Fruit fly (Drosophila melanogaster): ENCODE data around the gene Gorab.

Gene Gorab

DNA sequence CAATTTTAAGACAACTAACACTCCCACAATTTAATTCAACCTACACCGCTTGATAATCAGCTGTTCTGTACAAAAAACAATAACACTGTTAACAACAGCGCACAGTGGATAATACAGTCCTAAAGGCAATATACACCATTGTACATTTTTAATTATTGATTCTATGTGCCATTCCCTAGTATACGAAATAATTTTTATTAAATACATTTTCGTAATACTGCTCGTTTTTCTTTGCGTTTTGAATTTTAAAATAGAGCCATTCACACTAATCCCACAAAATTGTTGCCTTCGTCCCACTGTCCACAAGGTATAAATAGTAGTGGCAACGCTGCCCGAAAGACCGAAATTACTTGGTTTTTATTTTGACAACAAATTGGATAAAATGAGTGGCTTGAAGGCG lies 4.9 kb upstream of the Gorab start, which contains the start of the genes Coq4 and CG32176 (continued):
- peak; percentile 94 for TF ChIP-seq vri (GFP tag; optimal IDR thresholded peaks at IDR 0.05)
- peak; percentile 96 for TF ChIP-seq CG7368 (GFP tag; optimal IDR thresholded peaks at IDR 0.05)
- TF ChIP-seq acj6 (GFP tag; optimal IDR thresholded peaks at IDR 0.05): peak; percentile 98
- peak; percentile 98 for TF ChIP-seq lz (GFP tag; optimal IDR thresholded peaks at IDR 0.05)
- TF ChIP-seq CG11762 (GFP tag; optimal IDR thresholded peaks at IDR 0.05; ENCODE audit: insufficient read depth): peak; percentile 97
- peak; percentile 97 for TF ChIP-seq CG32006 (GFP tag; optimal IDR thresholded peaks at IDR 0.05)
- TF ChIP-seq Sox102F (GFP tag; optimal IDR thresholded peaks at IDR 0.05): peak; percentile 98
- TF ChIP-seq CG9139 (GFP tag; optimal IDR thresholded peaks at IDR 0.05): peak; percentile 82
- peak; percentile 96 for TF ChIP-seq achi (GFP tag; optimal IDR thresholded peaks at IDR 0.05)
- TF ChIP-seq Eip78C (GFP tag): peak; percentile 99
- peak; percentile 98 for TF ChIP-seq net (GFP tag; optimal IDR thresholded peaks at IDR 0.05)
- peak; percentile 93 for TF ChIP-seq dac (GFP tag; optimal IDR thresholded peaks at IDR 0.05)
- TF ChIP-seq Ets96B (tag; optimal IDR thresholded peaks at IDR 0.05): peak; percentile 95
- TF ChIP-seq CG6854 (GFP tag; optimal IDR thresholded peaks at IDR 0.05): peak; percentile 85
- peak; percentile 98 for TF ChIP-seq CG10631 (GFP tag; optimal IDR thresholded peaks at IDR 0.05)
- TF ChIP-seq CG11294 (GFP tag; IDR thresholded peaks at IDR 0.05): peak; percentile 92
- TF ChIP-seq OdsH (GFP tag; optimal IDR thresholded peaks at IDR 0.05): peak; percentile 99
- TF ChIP-seq CG3919 (GFP tag; optimal IDR thresholded peaks at IDR 0.05): peak; percentile 98
- peak; percentile 97 for TF ChIP-seq eg (GFP tag; IDR thresholded peaks at IDR 0.05)
- TF ChIP-seq Blimp-1 (GFP tag; optimal IDR thresholded peaks at IDR 0.05): peak; percentile 78

dm6 chr3L:17432947-17433346 lies 4.3 kb upstream of the Gorab start, which contains the start of gene frc:
Gene frc, minus strand, starts transcription at chr3L:17433190.
- no peak for TF ChIP-seq CG11762 (GFP tag; optimal IDR thresholded peaks at IDR 0.05; ENCODE audit: insufficient read depth)
- no peak for TF ChIP-seq CG6163 (GFP tag; IDR thresholded peaks at IDR 0.05)
- TF ChIP-seq Blimp-1 (GFP tag; optimal IDR thresholded peaks at IDR 0.05): no peak
- no peak for TF ChIP-seq CG34406 (GFP tag; optimal IDR thresholded peaks at IDR 0.05)
- TF ChIP-seq Sox15 (GFP tag; optimal IDR thresholded peaks at IDR 0.05): no peak
- no peak for TF ChIP-seq spab (GFP tag; optimal IDR thresholded peaks at IDR 0.05)
- no peak for TF ChIP-seq fd59A (GFP tag; optimal IDR thresholded peaks at IDR 0.05)
- no peak for TF ChIP-seq Ets21C (GFP tag; optimal IDR thresholded peaks at IDR 0.05)
- TF ChIP-seq fd85E (GFP tag; optimal IDR thresholded peaks at IDR 0.05): no peak
- no peak for TF ChIP-seq CG9139 (GFP tag; optimal IDR thresholded peaks at IDR 0.05)
- no peak for TF ChIP-seq Smox (GFP tag; optimal IDR thresholded peaks at IDR 0.05)
- no peak for TF ChIP-seq salr (GFP tag; optimal IDR thresholded peaks at IDR 0.05)
- no peak for TF ChIP-seq Met (GFP tag; optimal IDR thresholded peaks at IDR 0.05)
- TF ChIP-seq CG15336 (GFP tag; IDR thresholded peaks at IDR 0.05): 0 out of 2 replicates have a peak, but pooled peaks have one; percentile 24
- no peak for TF ChIP-seq Hr4 (GFP tag; optimal IDR thresholded peaks at IDR 0.05)
- no peak for TF ChIP-seq CG10669 (GFP tag; optimal IDR thresholded peaks at IDR 0.05)
- TF ChIP-seq CG8119 (GFP tag; IDR thresholded peaks at IDR 0.05): 0 out of 3 replicates have a peak, but pooled peaks have one; percentile 16
- TF ChIP-seq ss (GFP tag; optimal IDR thresholded peaks at IDR 0.05): peak in 1 of 2 experiments; percentile 21
- no peak for TF ChIP-seq CG1621 (tag; optimal IDR thresholded peaks at IDR 0.05)
- no peak for TF ChIP-seq esn (GFP tag; optimal IDR thresholded peaks at IDR 0.05)
- no peak for TF ChIP-seq CG6808 (GFP tag; optimal IDR thresholded peaks at IDR 0.05)
- TF ChIP-seq CG4318 (GFP tag; optimal IDR thresholded peaks at IDR 0.05): no peak
- 0 out of 3 replicates have a peak, but pooled peaks have one; percentile 13 for TF ChIP-seq eg (GFP tag; IDR thresholded peaks at IDR 0.05)
- no peak for TF ChIP-seq CG11902 (GFP tag; optimal IDR thresholded peaks at IDR 0.05)
- no peak for TF ChIP-seq pdm3 (GFP tag; optimal IDR thresholded peaks at IDR 0.05)
- TF ChIP-seq Sox102F (GFP tag; optimal IDR thresholded peaks at IDR 0.05): no peak
- no peak for TF ChIP-seq Sox14 (GFP tag; optimal IDR thresholded peaks at IDR 0.05)
- TF ChIP-seq svp (GFP tag): no peak
- no peak for TF ChIP-seq CG8319 (GFP tag; optimal IDR thresholded peaks at IDR 0.05)
- TF ChIP-seq CG6854 (GFP tag; optimal IDR thresholded peaks at IDR 0.05): no peak
- no peak for TF ChIP-seq Lpt (GFP tag; optimal IDR thresholded peaks at IDR 0.05)
- no peak for TF ChIP-seq CG8632 (GFP tag; optimal IDR thresholded peaks at IDR 0.05)
- no peak for TF ChIP-seq fkh (GFP tag; optimal IDR thresholded peaks at IDR 0.05)
- TF ChIP-seq vri (GFP tag; optimal IDR thresholded peaks at IDR 0.05): no peak
- TF ChIP-seq CG11294 (GFP tag; IDR thresholded peaks at IDR 0.05): no peak
- no peak for TF ChIP-seq dac (GFP tag; optimal IDR thresholded peaks at IDR 0.05)
- TF ChIP-seq Eip78C (GFP tag): no peak
- TF ChIP-seq dsx (GFP tag; optimal IDR thresholded peaks at IDR 0.05; ENCODE audit: poor library complexity, severe bottlenecking): peak; percentile 16
- no peak for TF ChIP-seq lz (GFP tag; optimal IDR thresholded peaks at IDR 0.05)
- TF ChIP-seq CG16779 (tag; optimal IDR thresholded peaks at IDR 0.05): no peak
